Fruit fly (Drosophila melanogaster) whole organism, embryonic: ENCODE data around the gene lectin-37Da.

Source experiments
- Adf1 ChIP-seq: fragments of 200-800 bp; sonication (Bioruptor generic); IDR thresholded peaks from 2 replicates; pipeline ENCODE4 v1.3.6; 2022; ENCODE audit warnings: missing biosample characterization, missing genetic modification characterization
- B-H2 ChIP-seq: fragments of 200-800 bp; sonication (Bioruptor generic); optimal IDR thresholded peaks from 2 replicates; lab custom pipeline; 2018; ENCODE audit warnings: missing biosample characterization, mild to moderate bottlenecking, missing genetic modification characterization
- Blimp-1 ChIP-seq: fragments of 200-800 bp; sonication (Bioruptor generic); optimal IDR thresholded peaks from 3 replicates; lab custom pipeline; 2018; ENCODE audit warnings: missing biosample characterization, missing genetic modification characterization, mild to moderate bottlenecking, moderate library complexity, missing genetic modification reagents
- Bteb2 ChIP-seq: fragments of 200-800 bp; sonication (Bioruptor generic); optimal IDR thresholded peaks from 2 replicates; lab custom pipeline; 2016; ENCODE audit warnings: missing biosample characterization, missing genetic modification characterization
- C15 ChIP-seq: fragments of 200-800 bp; sonication (Bioruptor generic); IDR thresholded peaks from 3 replicates; pipeline ENCODE4 v1.3.6; 2022; ENCODE audit warnings: missing biosample characterization, missing genetic modification characterization
- CG11560 ChIP-seq: fragments of 200-800 bp; sonication (Bioruptor generic); IDR thresholded peaks from 3 replicates; pipeline ENCODE4 v1.3.6; 2022; ENCODE audit warnings: missing biosample characterization, missing genetic modification characterization
- CG11723 ChIP-seq: fragments of 200-800 bp; sonication (Bioruptor generic); optimal IDR thresholded peaks from 2 replicates; lab custom pipeline; 2017; ENCODE audit warnings: missing biosample characterization, mild to moderate bottlenecking, missing genetic modification characterization
- CG12071 ChIP-seq: fragments of 200-800 bp; sonication (Bioruptor generic); optimal IDR thresholded peaks from 3 replicates; lab custom pipeline; 2018; ENCODE audit warnings: missing biosample characterization, mild to moderate bottlenecking, missing genetic modification characterization
- CG12219 ChIP-seq: fragments of 200-800 bp; sonication (Bioruptor generic); optimal IDR thresholded peaks from 3 replicates; lab custom pipeline; 2018; ENCODE audit warnings: missing biosample characterization, mild to moderate bottlenecking, missing genetic modification characterization
- CG12391 ChIP-seq: fragments of 200-800 bp; sonication (Bioruptor generic); optimal IDR thresholded peaks from 3 replicates; lab custom pipeline; 2018; ENCODE audit warnings: missing biosample characterization, mild to moderate bottlenecking, missing genetic modification characterization, moderate library complexity
- CG13287 ChIP-seq: fragments of 200-800 bp; sonication (Bioruptor generic); IDR thresholded peaks from 2 replicates; pipeline ENCODE4 v1.3.6; 2022; ENCODE audit warnings: missing biosample characterization, missing genetic modification characterization; ENCODE audit not compliant: partially characterized antibody
- CG15479 ChIP-seq: fragments of 200-800 bp; sonication (Bioruptor generic); optimal IDR thresholded peaks from 3 replicates; lab custom pipeline; 2019; ENCODE audit warnings: missing biosample characterization, mild to moderate bottlenecking, missing genetic modification characterization, moderate library complexity
- CG32772 ChIP-seq: fragments of 200-800 bp; sonication (Bioruptor generic); IDR thresholded peaks from 2 replicates; pipeline ENCODE4 v1.3.6; 2022; ENCODE audit warnings: missing biosample characterization, missing genetic modification characterization
- CG34224 ChIP-seq: fragments of 200-800 bp; sonication (Bioruptor generic); IDR thresholded peaks from 3 replicates; pipeline ENCODE4 v1.3.6; 2022; ENCODE audit warnings: missing biosample characterization, missing genetic modification characterization; ENCODE audit not compliant: partially characterized antibody
- CG4282 ChIP-seq: fragments of 200-800 bp; sonication (Bioruptor generic); optimal IDR thresholded peaks from 2 replicates; lab custom pipeline; 2016; ENCODE audit warnings: missing biosample characterization, missing genetic modification characterization
- CG4328 ChIP-seq: fragments of 200-800 bp; sonication (Bioruptor generic); optimal IDR thresholded peaks from 3 replicates; lab custom pipeline; 2017; ENCODE audit warnings: missing biosample characterization, missing genetic modification reagents, missing genetic modification characterization
- CG4360 ChIP-seq: fragments of 200-800 bp; sonication (Bioruptor generic); IDR thresholded peaks from 2 replicates; pipeline ENCODE4 v1.3.6; 2022; ENCODE audit warnings: missing biosample characterization, missing genetic modification characterization
- CG9876 ChIP-seq: fragments of 200-800 bp; sonication (Bioruptor generic); optimal IDR thresholded peaks from 2 replicates; lab custom pipeline; 2016; ENCODE audit warnings: missing biosample characterization, missing genetic modification characterization
- CkIIα-i1 ChIP-seq: fragments of 200-800 bp; sonication (Bioruptor generic); IDR thresholded peaks from 2 replicates; pipeline ENCODE4 v1.3.6; 2022; ENCODE audit warnings: missing biosample characterization, missing genetic modification characterization
- E2f2 ChIP-seq: fragments of 200-800 bp; sonication (Bioruptor generic); IDR thresholded peaks from 2 replicates; pipeline ENCODE4 v1.3.6; 2022; ENCODE audit warnings: missing biosample characterization, missing genetic modification characterization
- Eip74EF ChIP-seq, 2 experiments: fragments of 200-800 bp in 1 of 2; fragments of >200 bp in 1 of 2; sonication (Bioruptor generic) in 1 of 2; optimal IDR thresholded peaks; 2 replicates each; lab custom pipeline; 2017 to 2019; ENCODE audit warnings: missing biosample characterization in 2 of 2, missing genetic modification characterization in 2 of 2, mild to moderate bottlenecking in 1 of 2, moderate library complexity in 1 of 2
- Hr39 ChIP-seq: fragments of >200 bp; optimal IDR thresholded peaks from 2 replicates; lab custom pipeline; 2017
- Hr78 ChIP-seq, 2 experiments: fragments of 200-800 bp in 1 of 2; fragments of >200 bp in 1 of 2; sonication (Bioruptor generic) in 1 of 2; optimal IDR thresholded peaks; 2 replicates each; lab custom pipeline; 2017 to 2019; ENCODE audit warnings: missing biosample characterization in 2 of 2, missing genetic modification characterization in 2 of 2, mild to moderate bottlenecking in 1 of 2, moderate library complexity in 1 of 2
- Hsf ChIP-seq: fragments of 200-800 bp; sonication (Bioruptor generic); optimal IDR thresholded peaks from 3 replicates; lab custom pipeline; 2016; ENCODE audit warnings: missing biosample characterization, missing genetic modification characterization
- Mrtf ChIP-seq: fragments of 200-800 bp; sonication (Bioruptor generic); IDR thresholded peaks from 3 replicates; pipeline ENCODE4 v1.3.6; 2022; ENCODE audit warnings: missing biosample characterization, missing genetic modification characterization
- Nf-YC ChIP-seq: fragments of 200-800 bp; optimal IDR thresholded peaks from 3 replicates; lab custom pipeline; 2019; ENCODE audit warnings: missing biosample characterization, mild to moderate bottlenecking, missing genetic modification characterization, moderate library complexity
- Side ChIP-seq: fragments of 200-800 bp; sonication (Bioruptor generic); optimal IDR thresholded peaks from 2 replicates; lab custom pipeline; 2016; ENCODE audit warnings: missing biosample characterization, missing genetic modification characterization
- Sry-δ ChIP-seq: fragments of 200-800 bp; sonication (Bioruptor generic); optimal IDR thresholded peaks from 2 replicates; lab custom pipeline; 2016; ENCODE audit warnings: missing biosample characterization, missing genetic modification characterization
- Taf1 ChIP-seq: fragments of 200-800 bp; sonication (Bioruptor generic); IDR thresholded peaks from 2 replicates; pipeline ENCODE4 v1.3.6; 2022; ENCODE audit warnings: missing biosample characterization, missing genetic modification characterization
- ab ChIP-seq: fragments of 200-800 bp; sonication (Bioruptor generic); optimal IDR thresholded peaks from 2 replicates; lab custom pipeline; 2016; ENCODE audit warnings: missing biosample characterization, missing genetic modification characterization
- abd-A ChIP-seq: fragments of 200-800 bp; sonication (Bioruptor generic); optimal IDR thresholded peaks from 3 replicates; lab custom pipeline; 2019; ENCODE audit warnings: missing biosample characterization, mild to moderate bottlenecking, missing genetic modification characterization, moderate library complexity
- ara ChIP-seq: fragments of 200-800 bp; sonication (Bioruptor generic); IDR thresholded peaks from 2 replicates; pipeline ENCODE4 v1.3.6; 2022; ENCODE audit warnings: missing biosample characterization, missing genetic modification characterization
- caup ChIP-seq: fragments of 200-800 bp; sonication (Bioruptor generic); optimal IDR thresholded peaks from 3 replicates; lab custom pipeline; 2017; ENCODE audit warnings: missing biosample characterization, mild to moderate bottlenecking, missing genetic modification characterization, moderate library complexity; ENCODE audit not compliant: severe bottlenecking
- crp ChIP-seq, 2 experiments: fragments of 200-800 bp; sonication (Bioruptor generic); optimal IDR thresholded peaks; 2 replicates in 1 of 2; 3 replicates in 1 of 2; lab custom pipeline; 2017; ENCODE audit warnings: missing biosample characterization in 2 of 2, missing genetic modification characterization in 2 of 2, mild to moderate bottlenecking in 1 of 2, moderate library complexity in 1 of 2
- fd102C ChIP-seq: fragments of 200-800 bp; sonication (Bioruptor generic); optimal IDR thresholded peaks from 2 replicates; lab custom pipeline; 2018; ENCODE audit warnings: missing biosample characterization, mild to moderate bottlenecking, missing genetic modification characterization, moderate library complexity
- ftz-f1 ChIP-seq: fragments of 200-800 bp; sonication (Bioruptor generic); optimal IDR thresholded peaks from 2 replicates; lab custom pipeline; 2016; ENCODE audit warnings: missing biosample characterization, missing genetic modification characterization
- fu2 ChIP-seq: fragments of 200-800 bp; sonication (Bioruptor generic); optimal IDR thresholded peaks from 2 replicates; lab custom pipeline; 2016; ENCODE audit warnings: missing biosample characterization, missing genetic modification characterization
- hbn ChIP-seq: fragments of 200-800 bp; sonication (Bioruptor generic); IDR thresholded peaks from 2 replicates; pipeline ENCODE4 v1.3.6; 2022; ENCODE audit warnings: missing biosample characterization, missing genetic modification characterization; ENCODE audit not compliant: partially characterized antibody
- kah ChIP-seq: fragments of 200-800 bp; sonication (Bioruptor generic); optimal IDR thresholded peaks from 2 replicates; lab custom pipeline; 2018; ENCODE audit warnings: missing biosample characterization, mild to moderate bottlenecking, missing genetic modification characterization
- maf-S ChIP-seq: fragments of 200-800 bp; sonication (Bioruptor generic); optimal IDR thresholded peaks from 2 replicates; lab custom pipeline; 2016; ENCODE audit warnings: missing biosample characterization, missing genetic modification characterization
- mirr ChIP-seq: fragments of 200-800 bp; sonication (Bioruptor generic); optimal IDR thresholded peaks from 3 replicates; lab custom pipeline; 2018; ENCODE audit warnings: missing biosample characterization, mild to moderate bottlenecking, missing genetic modification characterization
- pan ChIP-seq, 4 experiments: fragments of >200 bp in 3 of 4; fragments of 200-800 bp in 1 of 4; sonication (Bioruptor generic) in 1 of 4; optimal IDR thresholded peaks in 3 of 4; IDR thresholded peaks in 1 of 4; 2 replicates each; pipeline versions ENCODE4 v1.3.6 to Lab custom; 2017 to 2022; ENCODE audit warnings: missing biosample characterization in 2 of 4, missing genetic modification characterization in 2 of 4, mixed read lengths in 1 of 4
- salm ChIP-seq: fragments of 200-800 bp; sonication (Bioruptor generic); optimal IDR thresholded peaks from 2 replicates; lab custom pipeline; 2018; ENCODE audit warnings: missing biosample characterization, mild to moderate bottlenecking, missing genetic modification characterization
- slp2 ChIP-seq: fragments of 200-800 bp; sonication (Bioruptor generic); optimal IDR thresholded peaks from 2 replicates; lab custom pipeline; 2016; ENCODE audit warnings: missing biosample characterization, missing genetic modification characterization
- ssp ChIP-seq: fragments of 200-800 bp; sonication (Bioruptor generic); IDR thresholded peaks from 2 replicates; pipeline ENCODE4 v1.3.6; 2022; ENCODE audit warnings: missing biosample characterization, missing genetic modification characterization
- sug ChIP-seq: fragments of 200-800 bp; optimal IDR thresholded peaks from 2 replicates; lab custom pipeline; 2019; ENCODE audit warnings: missing biosample characterization, mild to moderate bottlenecking, missing genetic modification characterization, moderate library complexity
- trem ChIP-seq: fragments of 200-800 bp; optimal IDR thresholded peaks from 3 replicates; lab custom pipeline; 2019; ENCODE audit warnings: missing biosample characterization, mild to moderate bottlenecking, missing genetic modification characterization, moderate library complexity
- tup ChIP-seq: fragments of 200-800 bp; sonication (Bioruptor generic); optimal IDR thresholded peaks from 2 replicates; lab custom pipeline; 2016; ENCODE audit warnings: missing biosample characterization, mild to moderate bottlenecking, missing genetic modification characterization, moderate library complexity

The lectin-37Da gene

dm6 chr2L:19423467-19424122, 5.5 kb downstream of the lectin-37Da start, which contains the start of the genes Alp12 and CG13085 (continued):
- TF ChIP-seq Bteb2 (GFP tag; lab: Kevin White, UChicago) (peak; percentile 96), CkIIα-i1 (GFP tag; lab: Robert Waterston, UW) (peak; percentile 68), B-H2 (GFP tag; lab: Kevin White, UChicago) (peak; percentile 97), Side (GFP tag; lab: Kevin White, UChicago) (peak; percentile 94), fd102C (GFP tag; lab: Kevin White, UChicago) (peak; percentile 23), tup (GFP tag; lab: Kevin White, UChicago) (peak; percentile 83), maf-S (peak; percentile 91), mirr (peak; percentile 94), CG12071 (GFP tag; lab: Kevin White, UChicago) (peak; percentile 94), ftz-f1 (peak; percentile 67), Nf-YC (tag; lab: Kevin White, UChicago) (peak; percentile 95), CG4328 (GFP tag; lab: Kevin White, UChicago) (peak; percentile 99), fu2 (GFP tag; lab: Kevin White, UChicago) (peak; percentile 92), CG11560 (peak; percentile 90), Eip74EF (GFP tag; optimal IDR thresholded peaks at IDR 0.05; lab: Kevin White, UChicago) (peak in 1 of 2 experiments; percentile 98), C15 (GFP tag; lab: Robert Waterston, UW) (peak; percentile 71; the same call in 2 of the 3 replicates), CG13287 (no peak; the same call in none of the 2 replicates), CG11723 (GFP tag; lab: Kevin White, UChicago) (peak; percentile 96), CG12219 (GFP tag; lab: Kevin White, UChicago) (peak; percentile 97), caup (GFP tag; lab: Kevin White, UChicago) (peak; percentile 97), ab (peak; percentile 63), CG34224 (peak; percentile 39), CG9876 (GFP tag; lab: Kevin White, UChicago) (peak; percentile 80), Hr78 (GFP tag; optimal IDR thresholded peaks at IDR 0.05; lab: Kevin White, UChicago) (peak in 1 of 2 experiments; percentile 94), crp (GFP tag; optimal IDR thresholded peaks at IDR 0.05; lab: Kevin White, UChicago) (peak in 1 of 2 experiments; percentile 73), hbn (GFP tag; lab: Robert Waterston, UW) (no peak), Blimp-1 (peak; percentile 96), abd-A (tag; lab: Kevin White, UChicago) (peak; percentile 94), Adf1 (peak; percentile 83), sug (tag; lab: Kevin White, UChicago) (peak; percentile 98), Taf1 (GFP tag; lab: Robert Waterston, UW) (peak; percentile 90), CG4282 (peak; percentile 70), CG4360 (GFP tag; lab: Robert Waterston, UW) (peak; percentile 60), trem (tag; lab: Kevin White, UChicago) (peak; percentile 95), E2f2 (GFP tag; lab: Robert Waterston, UW) (peak; percentile 85), salm (tag; lab: Kevin White, UChicago) (peak; percentile 97), slp2 (GFP tag; lab: Kevin White, UChicago) (peak; percentile 92), CG15479 (no peak), ara (GFP tag; lab: Robert Waterston, UW) (peak; percentile 95), CG12391 (peak; percentile 99), ssp (peak; percentile 91), CG32772 (GFP tag; lab: Robert Waterston, UW) (peak; percentile 95), Hsf (peak; percentile 98), Mrtf (GFP tag; lab: Robert Waterston, UW) (peak; percentile 94), Sry-δ (GFP tag; lab: Kevin White, UChicago) (peak; percentile 58), Hr39 (lab: Kevin White, UChicago) (no peak), pan (optimal IDR thresholded peaks at IDR 0.05; lab: Kevin White, UChicago) (no peak), pan (GFP tag; optimal IDR thresholded peaks at IDR 0.05 in 1 of 2, IDR thresholded peaks at IDR 0.05 in 1 of 2) (peak in 1 of 2 experiments; percentile 95), kah (GFP tag; lab: Kevin White, UChicago) (peak; percentile 93)
